Fruit fly (Drosophila melanogaster): ENCODE results near the gene orb2.

- TF ChIP-seq CG11902 (GFP tag; optimal IDR thresholded peaks at IDR 0.05) = no peak
- TF ChIP-seq Ets96B (tag; optimal IDR thresholded peaks at IDR 0.05) = no peak
Observed at dm6 chr3L:8985848-8986320, 31.6 kb upstream of the orb2 start, which contains the start of gene Galk.

Data from whole organism, prepupa.